Fruit fly (Drosophila melanogaster): Measurements from ENCODE around the gene Cpr76Ba.

dm6 chr3L:19532443-19532842, 14.3 kb upstream of the Cpr76Ba start, which contains the start of gene Cpr76Bd:
- TF ChIP-seq CG5204 (GFP tag; optimal IDR thresholded peaks at IDR 0.05), result no peak
- no peak for TF ChIP-seq CG33017 (tag; optimal IDR thresholded peaks at IDR 0.05)
- no peak for TF ChIP-seq bab1 (GFP tag; optimal IDR thresholded peaks at IDR 0.05)
